Fruit fly (Drosophila melanogaster): ENCODE results near the gene Cmpk.

Gene Cmpk

dm6 chr3R:26036153-26037144 lies 18.8 kb downstream of the Cmpk start (continued):
- TF ChIP-seq Sox102F (GFP tag; optimal IDR thresholded peaks at IDR 0.05) (peak; percentile 87), CG18011 (GFP tag; optimal IDR thresholded peaks at IDR 0.05) (no peak), CG6175 (GFP tag; IDR thresholded peaks at IDR 0.05) (no peak), Hmr (GFP tag; optimal IDR thresholded peaks at IDR 0.05) (peak; percentile 32), ro (GFP tag; IDR thresholded peaks at IDR 0.05) (peak; percentile 27; the same call in 1 of the 2 replicates), CG18764 (GFP tag; optimal IDR thresholded peaks at IDR 0.05) (peak; percentile 61), CG3065 (GFP tag; optimal IDR thresholded peaks at IDR 0.05) (peak; percentile 57), Stat92E (GFP tag; optimal IDR thresholded peaks at IDR 0.05) (peak in 1 of 3 experiments; percentile 99), sens-2 (GFP tag; IDR thresholded peaks at IDR 0.05) (0 out of 2 replicates have a peak, but pooled peaks have one; percentile 35), tna (GFP tag; IDR thresholded peaks at IDR 0.05; ENCODE audit: partially characterized antibody) (no peak), CG18599 (GFP tag; optimal IDR thresholded peaks at IDR 0.05) (peak; percentile 78), ac (GFP tag; optimal IDR thresholded peaks at IDR 0.05) (peak; percentile 94), D19A (tag; optimal IDR thresholded peaks at IDR 0.05) (peak; percentile 96), Hey (tag; optimal IDR thresholded peaks at IDR 0.05) (no peak), bsh (GFP tag; optimal IDR thresholded peaks at IDR 0.05) (peak; percentile 84 to 96), CG15479 (GFP tag; optimal IDR thresholded peaks at IDR 0.05) (peak; percentile 97), Aef1 (GFP tag; IDR thresholded peaks at IDR 0.05) (0 out of 3 replicates have a peak, but pooled peaks have one; percentile 22), shn (GFP tag; optimal IDR thresholded peaks at IDR 0.05) (peak; percentile 41), CG4820 (GFP tag; optimal IDR thresholded peaks at IDR 0.05) (peak; percentile 88), CG4424 (GFP tag; optimal IDR thresholded peaks at IDR 0.05) (peak; percentile 87), ken (GFP tag; IDR thresholded peaks at IDR 0.05) (peak; percentile 54; the same call in 2 of the 3 replicates), disco-r (GFP tag; optimal IDR thresholded peaks at IDR 0.05) (peak; percentile 50), CG14667 (GFP tag; IDR thresholded peaks at IDR 0.05) (0 out of 2 replicates have a peak, but pooled peaks have one; percentile 27), Oli (tag; optimal IDR thresholded peaks at IDR 0.05) (peak; percentile 92), stwl (tag; optimal IDR thresholded peaks at IDR 0.05) (no peak), Opbp (GFP tag; IDR thresholded peaks at IDR 0.05; ENCODE audit: partially characterized antibody) (0 out of 3 replicates have a peak, but pooled peaks have one; percentile 27), hb (GFP tag; IDR thresholded peaks at IDR 0.05; ENCODE audit: partially characterized antibody) (no peak), toy (GFP tag; IDR thresholded peaks at IDR 0.05) (no peak), CG7928 (GFP tag; optimal IDR thresholded peaks at IDR 0.05) (no peak), CG2202 (tag; optimal IDR thresholded peaks at IDR 0.05) (peak; percentile 96), Hr3 (GFP tag; optimal IDR thresholded peaks at IDR 0.05) (peak; percentile 83), fd64A (GFP tag; optimal IDR thresholded peaks at IDR 0.05) (peak; percentile 84), CG31365 (tag; optimal IDR thresholded peaks at IDR 0.05) (peak; percentile 25), CG11398 (GFP tag; optimal IDR thresholded peaks at IDR 0.05) (peak; percentile 67), bcd (GFP tag; optimal IDR thresholded peaks at IDR 0.05) (peak; percentile 78), Dad (GFP tag; optimal IDR thresholded peaks at IDR 0.05) (peak; percentile 62), nom (GFP tag; optimal IDR thresholded peaks at IDR 0.05) (peak; percentile 90), otp (GFP tag; IDR thresholded peaks at IDR 0.05) (peak; percentile 52; the same call in 1 of the 3 replicates), CG34422 (GFP tag; IDR thresholded peaks at IDR 0.05) (peak; percentile 25; the same call in 1 of the 3 replicates), gsb-n (tag; optimal IDR thresholded peaks at IDR 0.05) (peak; percentile 97), CG10654 (GFP tag; optimal IDR thresholded peaks at IDR 0.05) (peak; percentile 53), Hr78 (GFP tag; optimal IDR thresholded peaks at IDR 0.05) (peak in 1 of 2 experiments; percentile 92), tll (GFP tag; optimal IDR thresholded peaks at IDR 0.05) (peak in 1 of 2 experiments; percentile 61), vvl (GFP tag; IDR thresholded peaks at IDR 0.05) (peak; percentile 71), CG10274 (GFP tag; optimal IDR thresholded peaks at IDR 0.05) (peak; percentile 59)

Data from whole organism, embryonic.